Fruit fly (Drosophila melanogaster) whole organism, prepupa: ENCODE results near the gene eRF1.

ENCODE experiments used
- Eip93F ChIP-seq: fragments of 200-800 bp; sonication (Bioruptor generic); optimal IDR thresholded peaks from 2 replicates; lab custom pipeline; 2016; ENCODE audit warnings: missing biosample characterization, mild to moderate bottlenecking, missing genetic modification characterization
- Met ChIP-seq: fragments of 200-800 bp; sonication (Bioruptor generic); optimal IDR thresholded peaks from 3 replicates; lab custom pipeline; 2016; ENCODE audit warnings: missing biosample characterization, missing genetic modification characterization

- TF ChIP-seq Eip93F (GFP tag; lab: Kevin White, UChicago) (no peak), Met (GFP tag; lab: Kevin White, UChicago) (no peak)
Observed at dm6 chr3L:20353149-20353548, 5.0 kb downstream of the eRF1 start, which contains the start of gene CG5618.
